Worm (Caenorhabditis elegans): ENCODE measurements around the gene dpy-28.

The dpy-28 gene

DNA sequence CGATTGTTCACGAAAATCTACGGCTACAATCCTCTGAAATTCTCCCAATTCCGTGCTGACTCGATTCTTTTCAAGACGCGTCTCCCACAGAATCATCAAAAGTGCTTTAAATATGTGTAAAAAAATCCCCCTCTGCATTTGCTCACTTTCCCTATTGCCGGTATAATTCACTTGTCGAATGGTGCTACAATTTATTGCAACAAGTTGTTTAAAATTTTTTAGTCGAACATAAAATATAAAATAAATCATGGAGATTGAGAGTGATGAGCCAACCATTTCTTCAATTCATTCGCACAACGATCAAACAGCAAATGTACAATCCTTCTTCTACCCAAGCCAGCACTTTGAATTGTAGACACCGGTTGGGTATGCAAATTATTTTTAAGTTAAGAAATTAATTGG lies 16.5 kb upstream of the dpy-28 start (continued):
- TF ChIP-seq F23B12.7 (tag; optimal IDR thresholded peaks at IDR 0.05; ENCODE audit: insufficient read depth) (peak; percentile 32), cebp-2 (GFP tag; IDR thresholded peaks at IDR 0.05) (0 out of 2 replicates have a peak, but pooled peaks have one; percentile 49), repo-1 (tag; optimal IDR thresholded peaks at IDR 0.05) (peak; percentile 1), lsy-27 (tag; optimal IDR thresholded peaks at IDR 0.05; ENCODE audit: borderline replicate concordance, insufficient read depth) (no peak), F55B11.4 (tag; optimal IDR thresholded peaks at IDR 0.05; ENCODE audit: borderline replicate concordance, insufficient read depth) (no peak), bed-1 (GFP tag; IDR thresholded peaks at IDR 0.05) (no peak), Y53G8AR.9 (GFP tag; conservative IDR thresholded peaks at IDR 0.05) (peak; percentile 94), gei-17 (GFP tag; optimal IDR thresholded peaks at IDR 0.05) (no peak), zim-3 (tag; optimal IDR thresholded peaks at IDR 0.05) (peak; percentile 44), rpc-1 (optimal IDR thresholded peaks at IDR 0.05) (no peak), rpc-1 (tag; optimal IDR thresholded peaks at IDR 0.05) (peak; percentile 6), ztf-22 (GFP tag; optimal IDR thresholded peaks at IDR 0.05) (peak; percentile 25), B0035.1 (tag; optimal IDR thresholded peaks at IDR 0.05) (no peak), snpc-4 (GFP tag; optimal IDR thresholded peaks at IDR 0.05) (no peak), snpc-4 (tag; optimal IDR thresholded peaks at IDR 0.05) (peak in 1 of 4 experiments; percentile 56), snpc-3.4 (tag; optimal IDR thresholded peaks at IDR 0.05) (peak; percentile 91), ztf-26 (tag; optimal IDR thresholded peaks at IDR 0.05) (no peak), hsf-1 (GFP tag; IDR thresholded peaks at IDR 0.05) (peak; percentile 81), lsl-1 (GFP tag; optimal IDR thresholded peaks at IDR 0.05) (peak; percentile 61), T26A5.8 (tag; optimal IDR thresholded peaks at IDR 0.05) (peak; percentile 91), lin-54 (GFP tag; optimal IDR thresholded peaks at IDR 0.05) (peak; percentile 76), athp-1 (tag; optimal IDR thresholded peaks at IDR 0.05) (peak; percentile 85), F33H1.4 (GFP tag; IDR thresholded peaks at IDR 0.05) (peak; percentile 51), Y95B8A.8 (GFP tag; IDR thresholded peaks at IDR 0.05) (peak; percentile 88), nfya-1 (tag; optimal IDR thresholded peaks at IDR 0.05; ENCODE audit: borderline replicate concordance, insufficient read depth) (no peak), sea-2 (GFP tag; IDR thresholded peaks at IDR 0.05) (no peak), snpc-1.3 (tag; optimal IDR thresholded peaks at IDR 0.05; ENCODE audit: insufficient read depth) (peak; percentile 69), snpc-1.1 (tag; optimal IDR thresholded peaks at IDR 0.05; ENCODE audit: insufficient read depth) (peak; percentile 62), die-1 (tag; optimal IDR thresholded peaks at IDR 0.05) (peak; percentile 80), egl-44 (GFP tag; IDR thresholded peaks at IDR 0.05) (no peak; the same call in 1 of the 2 replicates), T07F8.4 (tag; optimal IDR thresholded peaks at IDR 0.05) (peak; percentile 44), lin-35 (GFP tag; optimal IDR thresholded peaks at IDR 0.05) (peak in 2 of 3 experiments; percentile 7 to 38), aptf-3 (GFP tag; IDR thresholded peaks at IDR 0.05) (no peak), xnd-1 (tag; optimal IDR thresholded peaks at IDR 0.05) (peak; percentile 68), let-526 (GFP tag; IDR thresholded peaks at IDR 0.05) (no peak), F37B4.10 (GFP tag; IDR thresholded peaks at IDR 0.05) (0 out of 2 replicates have a peak, but pooled peaks have one; percentile 11), fkh-3 (tag; optimal IDR thresholded peaks at IDR 0.05) (no peak), F39B2.1 (GFP tag; IDR thresholded peaks at IDR 0.05) (peak; percentile 82), hlh-26 (GFP tag; conservative IDR thresholded peaks at IDR 0.05) (no peak), ztf-18 (tag; optimal IDR thresholded peaks at IDR 0.05) (peak; percentile 70), madf-6 (GFP tag; IDR thresholded peaks at IDR 0.05) (peak; percentile 86), ceh-27 (GFP tag; optimal IDR thresholded peaks at IDR 0.05) (peak; percentile 14), dpl-1 (GFP tag; optimal IDR thresholded peaks at IDR 0.05) (peak; percentile 6), Y79H2A.3 (GFP tag; conservative IDR thresholded peaks at IDR 0.05) (peak; percentile 94), hmg-1.2 (GFP tag; IDR thresholded peaks at IDR 0.05) (peak; percentile 39; the same call in 1 of the 2 replicates), zfh-2 (GFP tag; conservative IDR thresholded peaks at IDR 0.05) (no peak), egrh-3 (GFP tag; IDR thresholded peaks at IDR 0.05) (0 out of 2 replicates have a peak, but pooled peaks have one; percentile 7), madf-3 (GFP tag; IDR thresholded peaks at IDR 0.05) (peak; percentile 84)
